Worm (Caenorhabditis elegans): ENCODE data around the gene str-256.

Gene str-256

DNA sequence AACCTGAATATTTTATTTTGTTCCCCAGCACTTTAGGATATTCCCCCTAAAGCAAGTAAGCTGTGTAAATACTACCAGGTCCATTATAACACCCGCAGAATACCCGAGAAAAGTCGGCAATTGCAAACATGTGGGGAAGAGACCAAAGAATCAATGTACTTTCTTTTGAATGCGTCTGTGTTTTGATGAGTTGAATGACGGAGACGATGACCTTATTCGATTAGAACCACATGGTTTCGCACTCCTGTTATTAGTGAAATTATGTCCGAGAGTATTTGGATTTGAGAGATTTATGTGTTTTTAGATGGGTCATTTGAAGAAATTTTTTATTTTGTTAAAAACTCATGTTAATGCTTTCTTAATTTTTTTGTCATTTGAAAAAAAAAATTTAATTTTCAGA lies 35.8 kb downstream of the str-256 start:
- TF ChIP-seq mep-1 (tag; optimal IDR thresholded peaks at IDR 0.05) (peak; percentile 2), fkh-8 (tag; optimal IDR thresholded peaks at IDR 0.05) (no peak), ztf-11 (tag; optimal IDR thresholded peaks at IDR 0.05) (no peak), grh-1 (GFP tag; IDR thresholded peaks at IDR 0.05) (no peak), vab-15 (tag; optimal IDR thresholded peaks at IDR 0.05) (no peak), lin-13 (GFP tag; optimal IDR thresholded peaks at IDR 0.05) (peak; percentile 10), lin-14 (GFP tag; optimal IDR thresholded peaks at IDR 0.05) (no peak), alr-1 (tag; optimal IDR thresholded peaks at IDR 0.05; ENCODE audit: borderline replicate concordance) (no peak), lin-39 (tag; optimal IDR thresholded peaks at IDR 0.05) (no peak), fkh-10 (GFP tag; optimal IDR thresholded peaks at IDR 0.05) (no peak), lin-35 (GFP tag; optimal IDR thresholded peaks at IDR 0.05) (no peak), tlp-1 (tag; optimal IDR thresholded peaks at IDR 0.05) (no peak), swsn-7 (tag; optimal IDR thresholded peaks at IDR 0.05) (no peak), nhr-28 (tag; optimal IDR thresholded peaks at IDR 0.05) (no peak), unc-98 (GFP tag; IDR thresholded peaks at IDR 0.05) (no peak), hlh-17 (GFP tag; optimal IDR thresholded peaks at IDR 0.05; ENCODE audit: borderline replicate concordance) (no peak), dsc-1 (tag; optimal IDR thresholded peaks at IDR 0.05) (peak; percentile 90), F16B12.6 (tag; optimal IDR thresholded peaks at IDR 0.05) (no peak), C04F5.9 (tag; optimal IDR thresholded peaks at IDR 0.05) (no peak), zip-4 (GFP tag; optimal IDR thresholded peaks at IDR 0.05) (no peak), nhr-19 (GFP tag; conservative IDR thresholded peaks at IDR 0.05) (no peak), ets-5 (GFP tag; IDR thresholded peaks at IDR 0.05) (no peak), blmp-1 (tag; optimal IDR thresholded peaks at IDR 0.05) (peak; percentile 89), nhr-71 (tag; optimal IDR thresholded peaks at IDR 0.05) (peak; percentile 45), nhr-85 (tag) (peak; percentile 78), egl-13 (tag; optimal IDR thresholded peaks at IDR 0.05) (no peak), fkh-4 (tag; optimal IDR thresholded peaks at IDR 0.05; ENCODE audit: borderline replicate concordance) (peak; percentile 32), nhr-20 (tag; optimal IDR thresholded peaks at IDR 0.05) (peak; percentile 4), ceh-90 (tag; optimal IDR thresholded peaks at IDR 0.05) (no peak), C34B4.2 (tag; optimal IDR thresholded peaks at IDR 0.05) (no peak)

DNA sequence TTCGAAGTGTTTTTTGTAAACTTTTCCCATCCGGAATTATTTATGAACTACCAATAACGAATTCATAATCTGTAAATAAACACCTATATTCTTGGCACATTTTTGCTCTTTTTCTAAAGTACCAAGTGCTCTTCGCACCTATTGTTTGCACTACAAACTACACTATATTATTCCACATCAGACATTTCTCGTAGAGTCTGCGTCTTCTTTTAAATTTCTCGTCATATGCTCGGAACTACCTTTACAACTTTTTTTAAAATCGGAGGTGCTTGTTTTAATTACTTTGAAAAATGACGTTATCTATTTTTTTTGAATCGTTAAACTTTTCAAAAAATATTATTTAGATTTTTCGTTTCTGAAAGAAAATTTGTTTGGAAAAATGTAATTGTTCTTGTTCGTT lies 36.3 kb downstream of the str-256 start, which contains the start of gene nhr-201:
Gene nhr-201, plus strand, starts transcription at position 29 of the 400 bp plus-strand sequence.
- TF ChIP-seq nhr-20 (tag; optimal IDR thresholded peaks at IDR 0.05) (peak; percentile 85), rnt-1 (tag; optimal IDR thresholded peaks at IDR 0.05) (no peak), dsc-1 (tag; optimal IDR thresholded peaks at IDR 0.05) (no peak), nhr-71 (tag; optimal IDR thresholded peaks at IDR 0.05) (peak; percentile 10), elt-2 (tag; optimal IDR thresholded peaks at IDR 0.05) (peak; percentile 19), efl-1 (optimal IDR thresholded peaks at IDR 0.05) (no peak), efl-1 (GFP tag; optimal IDR thresholded peaks at IDR 0.05 in 1 of 2) (peak in 1 of 2 experiments; percentile 84)

DNA sequence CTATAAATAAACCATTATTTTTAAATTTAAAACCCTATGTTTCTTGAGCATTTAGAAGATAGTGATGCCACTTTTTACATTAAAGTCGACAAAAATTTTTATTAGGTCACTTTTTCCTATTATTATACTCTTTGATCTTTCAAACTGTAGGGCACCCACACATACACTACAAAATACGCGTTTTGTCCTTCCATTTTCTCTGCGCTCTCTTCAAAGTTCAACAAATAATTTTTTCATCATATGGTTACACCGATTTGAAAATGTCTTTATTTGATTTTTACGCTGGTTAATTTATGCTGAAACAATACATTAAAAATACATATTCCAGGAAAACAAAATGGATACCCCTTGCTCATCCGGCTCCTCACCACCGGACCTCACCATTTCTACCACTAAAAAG lies 38.9 kb downstream of the str-256 start, which contains the start of gene nhr-202:
Gene nhr-202, plus strand, starts transcription at position 326 of the 400 bp plus-strand sequence.
- peak in 1 of 2 experiments; percentile 5 for TF ChIP-seq lsy-2 (tag; optimal IDR thresholded peaks at IDR 0.05)
- TF ChIP-seq nhr-85 (tag): peak; percentile 70
- no peak for TF ChIP-seq nhr-84 (tag; optimal IDR thresholded peaks at IDR 0.05)
- no peak for TF ChIP-seq irx-1 (tag; optimal IDR thresholded peaks at IDR 0.05)
- peak; percentile 24 for TF ChIP-seq elt-2 (tag; optimal IDR thresholded peaks at IDR 0.05)
- TF ChIP-seq efl-1 (optimal IDR thresholded peaks at IDR 0.05): no peak
- peak in 1 of 2 experiments; percentile 8 for TF ChIP-seq efl-1 (GFP tag; optimal IDR thresholded peaks at IDR 0.05 in 1 of 2)
- TF ChIP-seq mep-1 (tag; optimal IDR thresholded peaks at IDR 0.05): peak; percentile 25
- TF ChIP-seq nhr-20 (tag; optimal IDR thresholded peaks at IDR 0.05): peak; percentile 66
- no peak for TF ChIP-seq fkh-10 (GFP tag; optimal IDR thresholded peaks at IDR 0.05)
- TF ChIP-seq sup-37 (GFP tag; optimal IDR thresholded peaks at IDR 0.05): no peak
- no peak for TF ChIP-seq dsc-1 (tag; optimal IDR thresholded peaks at IDR 0.05)
- TF ChIP-seq snu-23 (GFP tag; optimal IDR thresholded peaks at IDR 0.05): peak; percentile 29
- TF ChIP-seq lin-35 (GFP tag; optimal IDR thresholded peaks at IDR 0.05): peak in 1 of 2 experiments; percentile 11
- TF ChIP-seq ces-1 (GFP tag; optimal IDR thresholded peaks at IDR 0.05): no peak
- peak; percentile 39 for TF ChIP-seq nhr-71 (tag; optimal IDR thresholded peaks at IDR 0.05)
- TF ChIP-seq ama-1 (optimal IDR thresholded peaks at IDR 0.05): no peak

All from whole organism, L1 larva.